Fruit fly (Drosophila melanogaster): ENCODE measurements around the gene CG15465.

The CG15465 gene

dm6 chrX:5044433-5045110, 41.0 kb upstream of the CG15465 start:
- TF ChIP-seq lbe (GFP tag; optimal IDR thresholded peaks at IDR 0.05) = peak; percentile 1
- no peak for TF ChIP-seq NC2α (GFP tag; optimal IDR thresholded peaks at IDR 0.05)
- no peak for TF ChIP-seq CG14441 (GFP tag; IDR thresholded peaks at IDR 0.05)
- TF ChIP-seq CG15479 (GFP tag; optimal IDR thresholded peaks at IDR 0.05) = no peak
- TF ChIP-seq Lim3 (GFP tag; IDR thresholded peaks at IDR 0.05) = no peak
- peak; percentile 96 for TF ChIP-seq CG4360 (GFP tag; IDR thresholded peaks at IDR 0.05)
- no peak for TF ChIP-seq nom (GFP tag; optimal IDR thresholded peaks at IDR 0.05)
- TF ChIP-seq HmgZ (tag; optimal IDR thresholded peaks at IDR 0.05) = no peak
- 0 out of 2 replicates have a peak, but pooled peaks have one; percentile 7 for TF ChIP-seq bbx (GFP tag; IDR thresholded peaks at IDR 0.05; ENCODE audit: partially characterized antibody)
- TF ChIP-seq onecut (GFP tag; IDR thresholded peaks at IDR 0.05) = no peak
- TF ChIP-seq hth (optimal IDR thresholded peaks at IDR 0.05) = no peak
- TF ChIP-seq corto (GFP tag; optimal IDR thresholded peaks at IDR 0.05) = peak; percentile 8
- TF ChIP-seq Gug (GFP tag; IDR thresholded peaks at IDR 0.05) = no peak
- no peak for TF ChIP-seq Ptx1 (GFP tag; IDR thresholded peaks at IDR 0.05)
- TF ChIP-seq CG8281 (tag; optimal IDR thresholded peaks at IDR 0.05) = no peak
- TF ChIP-seq CG17802 (tag; optimal IDR thresholded peaks at IDR 0.05) = no peak
- peak; percentile 30 for TF ChIP-seq cg (GFP tag; optimal IDR thresholded peaks at IDR 0.05)
- peak in 1 of 2 experiments; percentile 51 for TF ChIP-seq bsh (GFP tag; optimal IDR thresholded peaks at IDR 0.05)
- no peak for TF ChIP-seq tna (GFP tag; IDR thresholded peaks at IDR 0.05; ENCODE audit: partially characterized antibody)
- TF ChIP-seq CG34376 (GFP tag; optimal IDR thresholded peaks at IDR 0.05) = no peak
- TF ChIP-seq nerfin-1 (tag; optimal IDR thresholded peaks at IDR 0.05) = no peak
- TF ChIP-seq zen (tag; optimal IDR thresholded peaks at IDR 0.05) = peak; percentile 4

DNA sequence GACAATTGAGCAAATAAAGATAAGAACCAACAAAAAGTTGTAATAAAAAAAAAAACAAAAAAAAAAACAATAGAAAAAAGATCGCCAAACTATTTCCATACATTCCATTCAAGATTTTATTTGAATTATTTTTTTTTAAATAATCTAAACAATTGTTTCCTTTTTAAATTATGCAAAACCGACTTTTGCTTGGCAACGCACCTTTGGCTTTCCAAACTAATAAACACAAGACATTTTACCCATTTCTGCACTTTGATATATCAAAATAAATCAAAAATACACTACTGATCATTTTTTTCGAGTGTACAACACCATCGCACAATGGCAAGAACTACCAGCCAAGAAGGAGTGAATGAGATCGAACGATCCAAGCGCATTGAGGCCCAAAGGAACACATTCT, 40.4 kb upstream of the CG15465 start:
- TF ChIP-seq sens (GFP tag) (peak; percentile 43), sima (GFP tag; optimal IDR thresholded peaks at IDR 0.05) (no peak), D19B (GFP tag; optimal IDR thresholded peaks at IDR 0.05) (no peak), CG10654 (GFP tag; optimal IDR thresholded peaks at IDR 0.05) (no peak), CG10321 (GFP tag; IDR thresholded peaks at IDR 0.05) (no peak), lbe (GFP tag; optimal IDR thresholded peaks at IDR 0.05) (peak; percentile 57), CG8359 (GFP tag; optimal IDR thresholded peaks at IDR 0.05; ENCODE audit: borderline replicate concordance) (no peak), CG15073 (GFP tag; optimal IDR thresholded peaks at IDR 0.05) (no peak), nerfin-2 (GFP tag; IDR thresholded peaks at IDR 0.05; ENCODE audit: partially characterized antibody) (no peak), Drgx (GFP tag; IDR thresholded peaks at IDR 0.05) (0 out of 2 replicates have a peak, but pooled peaks have one; percentile 41), CG8290 (GFP tag; optimal IDR thresholded peaks at IDR 0.05) (no peak), CG8290 (tag; optimal IDR thresholded peaks at IDR 0.05) (no peak), cwo (GFP tag; optimal IDR thresholded peaks at IDR 0.05) (no peak), bsh (GFP tag; optimal IDR thresholded peaks at IDR 0.05) (peak in 1 of 2 experiments; percentile 80)

dm6 chrX:5046256-5046894, 39.2 kb upstream of the CG15465 start:
- TF ChIP-seq CG31388 (GFP tag; optimal IDR thresholded peaks at IDR 0.05) = no peak
- peak; percentile 69 for TF ChIP-seq CG15011 (GFP tag; optimal IDR thresholded peaks at IDR 0.05)
- no peak for TF ChIP-seq Lpt (GFP tag; optimal IDR thresholded peaks at IDR 0.05)
- TF ChIP-seq nerfin-1 (tag; optimal IDR thresholded peaks at IDR 0.05) = peak; percentile 69
- peak; percentile 88 for TF ChIP-seq CG2678 (tag; optimal IDR thresholded peaks at IDR 0.05)
- no peak for TF ChIP-seq ash1 (GFP tag; optimal IDR thresholded peaks at IDR 0.05)
- TF ChIP-seq HmgZ (tag; optimal IDR thresholded peaks at IDR 0.05) = peak; percentile 44
- TF ChIP-seq Doc2 (GFP tag; IDR thresholded peaks at IDR 0.05) = no peak
- 0 out of 2 replicates have a peak, but pooled peaks have one; percentile 14 for TF ChIP-seq CG10321 (GFP tag; IDR thresholded peaks at IDR 0.05)
- peak; percentile 68 for TF ChIP-seq CG3281 (GFP tag; optimal IDR thresholded peaks at IDR 0.05)
- TF ChIP-seq Kr (GFP tag; optimal IDR thresholded peaks at IDR 0.05) = no peak
- TF ChIP-seq run (tag; optimal IDR thresholded peaks at IDR 0.05) = peak; percentile 50
- TF ChIP-seq trem (tag; optimal IDR thresholded peaks at IDR 0.05) = peak; percentile 63
- TF ChIP-seq CG10366 (GFP tag; IDR thresholded peaks at IDR 0.05) = peak; percentile 64
- no peak for TF ChIP-seq Elba2 (GFP tag; optimal IDR thresholded peaks at IDR 0.05)
- peak; percentile 69 for TF ChIP-seq tio (GFP tag; optimal IDR thresholded peaks at IDR 0.05)
- peak; percentile 83 for TF ChIP-seq Sox102F (GFP tag; optimal IDR thresholded peaks at IDR 0.05)
